Fruit fly (Drosophila melanogaster): ENCODE data around the gene Hel89B.

Hel89B gene

DNA sequence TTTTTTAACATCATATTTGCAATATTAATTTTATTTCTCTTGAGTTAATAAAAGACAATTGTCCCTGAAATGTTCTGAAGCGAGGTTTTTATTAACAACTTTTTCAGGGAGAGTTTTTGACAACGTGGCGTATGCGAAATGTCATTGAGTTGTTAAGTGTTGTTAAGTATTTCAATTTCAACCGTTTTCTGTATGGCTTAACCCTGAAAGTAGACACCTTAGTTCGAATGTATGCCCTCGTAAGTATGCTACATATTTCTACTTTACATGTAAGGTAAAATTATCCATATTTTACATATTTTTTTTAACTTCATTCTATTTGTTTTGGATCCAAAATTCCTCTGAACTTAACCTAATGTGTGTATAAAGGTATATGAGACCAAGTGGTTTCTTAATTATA, 30.9 kb downstream of the Hel89B start (continued):
- TF ChIP-seq CG4360 (GFP tag; IDR thresholded peaks at IDR 0.05) = no peak
- peak; percentile 68; the same call in 2 of the 3 replicates for TF ChIP-seq Opbp (GFP tag; IDR thresholded peaks at IDR 0.05; ENCODE audit: partially characterized antibody)
- no peak for TF ChIP-seq CG17385 (GFP tag; optimal IDR thresholded peaks at IDR 0.05)
- no peak for TF ChIP-seq Hmx (GFP tag; optimal IDR thresholded peaks at IDR 0.05)
- no peak for TF ChIP-seq CG6854 (GFP tag; optimal IDR thresholded peaks at IDR 0.05)
- no peak for TF ChIP-seq CG30403 (GFP tag; optimal IDR thresholded peaks at IDR 0.05)
- TF ChIP-seq pnt (GFP tag; optimal IDR thresholded peaks at IDR 0.05) = no peak
- TF ChIP-seq CG2202 (tag; optimal IDR thresholded peaks at IDR 0.05) = peak; percentile 29
- peak; percentile 81 for TF ChIP-seq Bgb (GFP tag; IDR thresholded peaks at IDR 0.05; ENCODE audit: partially characterized antibody)
- peak; percentile 43; the same call in 1 of the 3 replicates for TF ChIP-seq Doc3 (GFP tag; IDR thresholded peaks at IDR 0.05; ENCODE audit: partially characterized antibody)
- no peak for TF ChIP-seq Dp (GFP tag; optimal IDR thresholded peaks at IDR 0.05)
- no peak for TF ChIP-seq chn (GFP tag; optimal IDR thresholded peaks at IDR 0.05)
- no peak for TF ChIP-seq ro (GFP tag; IDR thresholded peaks at IDR 0.05)
- TF ChIP-seq prd (optimal IDR thresholded peaks at IDR 0.05) = no peak
- TF ChIP-seq prd (GFP tag; IDR thresholded peaks at IDR 0.05) = no peak
- TF ChIP-seq kay (GFP tag; optimal IDR thresholded peaks at IDR 0.05) = no peak
- no peak for TF ChIP-seq CG16779 (GFP tag; IDR thresholded peaks at IDR 0.05)
- TF ChIP-seq abd-A (tag; optimal IDR thresholded peaks at IDR 0.05) = no peak
- peak; percentile 92 for TF ChIP-seq CG10267 (tag; optimal IDR thresholded peaks at IDR 0.05)
- TF ChIP-seq ac (GFP tag; optimal IDR thresholded peaks at IDR 0.05) = no peak
- TF ChIP-seq CG2678 (tag; optimal IDR thresholded peaks at IDR 0.05) = no peak
- TF ChIP-seq CG3726 (GFP tag; IDR thresholded peaks at IDR 0.05) = no peak
- TF ChIP-seq pros (GFP tag; optimal IDR thresholded peaks at IDR 0.05) = no peak
- peak; percentile 45 for TF ChIP-seq CG14710 (tag; optimal IDR thresholded peaks at IDR 0.05)
- TF ChIP-seq ci (GFP tag; IDR thresholded peaks at IDR 0.05) = peak; percentile 6; the same call in 1 of the 3 replicates
- TF ChIP-seq CG4707 (GFP tag; optimal IDR thresholded peaks at IDR 0.05) = no peak
- no peak for TF ChIP-seq CG4424 (GFP tag; optimal IDR thresholded peaks at IDR 0.05)
- TF ChIP-seq Hmr (GFP tag; optimal IDR thresholded peaks at IDR 0.05) = peak; percentile 10
- no peak for TF ChIP-seq NK7.1 (GFP tag; optimal IDR thresholded peaks at IDR 0.05)
- no peak for TF ChIP-seq CG3065 (GFP tag; optimal IDR thresholded peaks at IDR 0.05)
- peak; percentile 47 for TF ChIP-seq fd102C (GFP tag; optimal IDR thresholded peaks at IDR 0.05)
- no peak for TF ChIP-seq Dfd (GFP tag; optimal IDR thresholded peaks at IDR 0.05)
- TF ChIP-seq crc (GFP tag; optimal IDR thresholded peaks at IDR 0.05) = no peak
- TF ChIP-seq row (GFP tag; IDR thresholded peaks at IDR 0.05) = no peak
- peak; percentile 36 for TF ChIP-seq sqz (GFP tag; optimal IDR thresholded peaks at IDR 0.05)
- TF ChIP-seq Asciz (GFP tag; optimal IDR thresholded peaks at IDR 0.05) = no peak
- no peak for TF ChIP-seq bowl (GFP tag; IDR thresholded peaks at IDR 0.05)
- TF ChIP-seq vnd (GFP tag; IDR thresholded peaks at IDR 0.05; ENCODE audit: partially characterized antibody) = no peak
- TF ChIP-seq CG5953 (GFP tag; IDR thresholded peaks at IDR 0.05) = no peak
- no peak for TF ChIP-seq CG14860 (GFP tag; IDR thresholded peaks at IDR 0.05; ENCODE audit: partially characterized antibody)
- TF ChIP-seq CG9876 (GFP tag; optimal IDR thresholded peaks at IDR 0.05) = no peak
- TF ChIP-seq CG8944 (GFP tag; optimal IDR thresholded peaks at IDR 0.05) = no peak
- TF ChIP-seq ind (GFP tag; optimal IDR thresholded peaks at IDR 0.05) = no peak
- no peak for TF ChIP-seq CG12104 (GFP tag; optimal IDR thresholded peaks at IDR 0.05)
- TF ChIP-seq CG1792 (GFP tag; optimal IDR thresholded peaks at IDR 0.05) = no peak
- no peak for TF ChIP-seq CG15479 (GFP tag; optimal IDR thresholded peaks at IDR 0.05)
- TF ChIP-seq bsh (GFP tag; optimal IDR thresholded peaks at IDR 0.05) = peak in 1 of 2 experiments; percentile 6
- TF ChIP-seq CG2889 (GFP tag; IDR thresholded peaks at IDR 0.05) = no peak
- no peak for TF ChIP-seq CG17359 (tag; optimal IDR thresholded peaks at IDR 0.05)
- TF ChIP-seq Gug (GFP tag; IDR thresholded peaks at IDR 0.05) = no peak
- TF ChIP-seq CG10321 (GFP tag; IDR thresholded peaks at IDR 0.05) = no peak
- TF ChIP-seq ken (GFP tag; IDR thresholded peaks at IDR 0.05) = no peak
